Worm (Caenorhabditis elegans): ENCODE data around the gene scl-5.

DNA sequence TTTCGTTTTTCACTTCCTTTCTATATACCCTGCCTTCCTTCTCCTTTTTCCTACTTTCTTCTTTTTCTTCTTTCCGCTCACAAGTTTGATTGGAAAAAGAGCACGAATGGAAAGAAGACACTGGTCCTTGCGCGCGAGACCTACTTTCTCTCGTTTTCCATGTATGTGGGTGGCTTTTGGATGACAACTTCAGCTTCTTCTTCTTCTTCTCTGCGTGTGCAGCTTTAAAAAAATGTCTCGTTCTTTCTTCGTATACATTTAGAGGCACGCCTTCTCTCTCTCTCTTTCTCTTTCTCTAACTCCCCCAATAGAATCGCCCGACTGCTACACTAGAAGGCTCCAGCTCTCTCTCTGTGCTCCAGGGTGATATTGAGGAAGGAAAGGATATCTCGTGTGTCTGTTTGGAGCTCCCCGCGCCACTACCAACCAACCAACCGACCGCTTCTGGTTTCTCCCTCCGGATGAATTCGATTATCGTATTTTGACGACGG lies 37.9 kb upstream of the scl-5 start:
- TF ChIP-seq unc-39 (tag; optimal IDR thresholded peaks at IDR 0.05), result no peak
- TF ChIP-seq pha-4 (tag; optimal IDR thresholded peaks at IDR 0.05), result no peak
